Worm (Caenorhabditis elegans): ENCODE data around the gene scc-1.

DNA sequence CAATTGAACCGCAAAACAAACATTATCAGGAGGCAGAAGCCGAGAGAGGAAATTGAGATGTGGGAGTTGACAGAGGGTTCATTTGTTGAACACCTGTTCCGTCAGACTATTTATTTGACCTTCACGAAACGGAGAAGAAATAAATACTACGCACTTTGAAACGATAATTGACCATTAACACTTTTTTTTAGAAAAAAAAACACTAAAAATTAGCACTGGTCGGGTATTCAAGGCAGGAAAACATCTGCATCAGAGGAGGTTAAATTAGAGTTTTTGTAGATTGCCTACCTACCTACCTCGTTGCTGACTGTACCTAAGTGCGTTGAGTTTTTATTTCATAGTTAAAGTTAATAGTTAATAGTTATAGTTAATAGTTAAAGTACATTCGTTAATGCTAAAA lies 48.4 kb upstream of the scc-1 start:
- TF ChIP-seq flt-1 (GFP tag; IDR thresholded peaks at IDR 0.05), result no peak
- TF ChIP-seq tab-1 (GFP tag; IDR thresholded peaks at IDR 0.05), result no peak
- no peak for TF ChIP-seq ref-1 (GFP tag; conservative IDR thresholded peaks at IDR 0.05)

Data from whole organism, midembryonic.